Worm (Caenorhabditis elegans) whole organism, L4/young adult: ENCODE data around the gene clec-180.

ENCODE experiments used
- W03F9.2 ChIP-seq: fragments of 150-350 bp; optimal IDR thresholded peaks from 2 replicates; lab custom pipeline; 2014; ENCODE audit warnings: missing biosample characterization, missing genetic modification characterization
- him-1 ChIP-seq: sonication (generic microtip); optimal IDR thresholded peaks from 2 replicates; lab custom pipeline; 2016; ENCODE audit warnings: missing genotype, missing genetic modification reagents, missing genetic modification characterization, missing compliant biosample characterization

ce11 chrIV:7623078-7623477, 54.4 kb downstream of the clec-180 start:
- no peak for TF ChIP-seq him-1 (tag; lab: Kevin White, UChicago)
- TF ChIP-seq W03F9.2 (tag; lab: Kevin White, UChicago): no peak
